Worm (Caenorhabditis elegans) whole organism, late embryonic: ENCODE results near the gene fbxa-39.
"Not testable (repeated sequence)": the region's sequence is repeated elsewhere in the genome, so short reads cannot be mapped to it uniquely, and the experiment has no call there.

Experiments used
- C08G9.2 ChIP-seq: sonication (generic microtip); optimal IDR thresholded peaks from 2 replicates; lab custom pipeline; 2016; ENCODE audit warnings: mild to moderate bottlenecking, missing genetic modification characterization, moderate library complexity, missing compliant biosample characterization
- K02D7.2 ChIP-seq: sonication (generic microtip); optimal IDR thresholded peaks from 2 replicates; lab custom pipeline; 2017; ENCODE audit warnings: mild to moderate bottlenecking, missing genetic modification characterization, missing compliant biosample characterization
- ama-1 ChIP-seq: fragments of 150-350 bp; optimal IDR thresholded peaks from 2 replicates; lab custom pipeline; 2014
- ceh-14 ChIP-seq: sonication (generic microtip); optimal IDR thresholded peaks from 2 replicates; lab custom pipeline; 2016; ENCODE audit warnings: missing genotype, missing genetic modification characterization, missing compliant biosample characterization
- ceh-18 ChIP-seq: sonication (generic microtip); optimal IDR thresholded peaks from 2 replicates; lab custom pipeline; 2016; ENCODE audit warnings: missing genetic modification characterization, missing compliant biosample characterization
- ceh-2 ChIP-seq: sonication (generic microtip); optimal IDR thresholded peaks from 2 replicates; lab custom pipeline; 2016; ENCODE audit warnings: missing genotype, missing genetic modification characterization, missing compliant biosample characterization
- ceh-30 ChIP-seq: fragments of 150-350 bp; optimal IDR thresholded peaks from 2 replicates; lab custom pipeline; 2014; ENCODE audit warnings: missing biosample characterization, missing genetic modification characterization
- ceh-31 ChIP-seq: sonication (generic microtip); optimal IDR thresholded peaks from 2 replicates; lab custom pipeline; 2016; ENCODE audit warnings: missing genetic modification characterization, missing compliant biosample characterization
- ceh-9 ChIP-seq: sonication (generic microtip); optimal IDR thresholded peaks from 2 replicates; lab custom pipeline; 2016; ENCODE audit warnings: mild to moderate bottlenecking, missing genetic modification characterization, inconsistent platforms, missing compliant biosample characterization
- che-1 ChIP-seq: sonication (generic microtip); optimal IDR thresholded peaks from 2 replicates; lab custom pipeline; 2016; ENCODE audit warnings: mild to moderate bottlenecking, missing genetic modification characterization, missing compliant biosample characterization
- dve-1 ChIP-seq: sonication (generic microtip); optimal IDR thresholded peaks from 2 replicates; lab custom pipeline; 2017; ENCODE audit warnings: antibody characterized with exemption, mild to moderate bottlenecking, missing genetic modification characterization, missing compliant biosample characterization
- elt-2 ChIP-seq: sonication (generic microtip); optimal IDR thresholded peaks from 2 replicates; lab custom pipeline; 2016; ENCODE audit warnings: missing genetic modification reagents, missing genetic modification characterization, missing compliant biosample characterization
- elt-4 ChIP-seq: sonication (generic microtip); optimal IDR thresholded peaks from 2 replicates; lab custom pipeline; 2016; ENCODE audit warnings: missing genetic modification characterization, missing compliant biosample characterization
- ets-4 ChIP-seq: sonication (generic microtip); optimal IDR thresholded peaks from 2 replicates; lab custom pipeline; 2016; ENCODE audit warnings: missing genetic modification characterization, missing compliant biosample characterization
- eyg-1 ChIP-seq: sonication (generic microtip); optimal IDR thresholded peaks from 2 replicates; lab custom pipeline; 2016; ENCODE audit warnings: missing genotype, missing genetic modification characterization, missing compliant biosample characterization
- fax-1 ChIP-seq: sonication (generic microtip); optimal IDR thresholded peaks from 2 replicates; lab custom pipeline; 2016; ENCODE audit warnings: missing genotype, missing genetic modification characterization, missing compliant biosample characterization
- fkh-10 ChIP-seq: fragments of 150-350 bp; optimal IDR thresholded peaks from 2 replicates; lab custom pipeline; 2014; ENCODE audit warnings: missing biosample characterization, missing genetic modification reagents, missing genetic modification characterization
- hlh-13 ChIP-seq: fragments of 200-800 bp; sonication (Bioruptor generic); optimal IDR thresholded peaks from 2 replicates; lab custom pipeline; 2018; ENCODE audit warnings: mild to moderate bottlenecking, missing genetic modification characterization, missing compliant biosample characterization
- hlh-15 ChIP-seq: sonication (generic microtip); optimal IDR thresholded peaks from 2 replicates; lab custom pipeline; 2016; ENCODE audit warnings: missing genetic modification characterization, missing compliant biosample characterization
- lim-6 ChIP-seq: sonication (generic microtip); optimal IDR thresholded peaks from 2 replicates; lab custom pipeline; 2016; ENCODE audit warnings: missing genetic modification characterization, missing compliant biosample characterization
- lin-11 ChIP-seq: fragments of 200-800 bp; sonication (Bioruptor generic); optimal IDR thresholded peaks from 2 replicates; lab custom pipeline; 2018; ENCODE audit warnings: mild to moderate bottlenecking, missing genetic modification characterization, missing compliant biosample characterization
- mec-3 ChIP-seq: sonication (generic microtip); optimal IDR thresholded peaks from 2 replicates; lab custom pipeline; 2016; ENCODE audit warnings: borderline replicate concordance, missing genetic modification characterization, missing compliant biosample characterization
- pag-3 ChIP-seq: sonication (generic microtip); optimal IDR thresholded peaks from 2 replicates; lab custom pipeline; 2016; ENCODE audit warnings: missing compliant biosample characterization, missing genetic modification characterization, borderline replicate concordance
- pat-9 ChIP-seq: fragments of 200-800 bp; sonication (Bioruptor generic); optimal IDR thresholded peaks from 2 replicates; lab custom pipeline; 2018; ENCODE audit warnings: mild to moderate bottlenecking, missing genetic modification characterization, moderate library complexity, missing compliant biosample characterization
- pha-2 ChIP-seq: sonication (generic microtip); optimal IDR thresholded peaks from 2 replicates; lab custom pipeline; 2017; ENCODE audit warnings: mild to moderate bottlenecking, missing genetic modification characterization, missing compliant biosample characterization
- pqm-1 ChIP-seq: sonication (generic microtip); optimal IDR thresholded peaks from 2 replicates; lab custom pipeline; 2016; ENCODE audit warnings: missing genetic modification characterization, missing compliant biosample characterization
- pros-1 ChIP-seq: fragments of 150-350 bp; optimal IDR thresholded peaks from 2 replicates; lab custom pipeline; 2014; ENCODE audit warnings: missing biosample characterization, missing genetic modification reagents, missing genetic modification characterization
- rnt-1 ChIP-seq: sonication (generic microtip); optimal IDR thresholded peaks from 2 replicates; lab custom pipeline; 2016; ENCODE audit warnings: missing genetic modification characterization, missing compliant biosample characterization
- sox-2 ChIP-seq: fragments of 200-800 bp; sonication (Bioruptor generic); IDR thresholded peaks from 2 replicates; pipeline ENCODE4 v1.3.6; 2022; ENCODE audit warnings: missing genetic modification reagents, missing genetic modification characterization, missing compliant biosample characterization
- sox-4 ChIP-seq: sonication (generic microtip); optimal IDR thresholded peaks from 2 replicates; lab custom pipeline; 2017; ENCODE audit warnings: mild to moderate bottlenecking, missing genetic modification characterization, inconsistent platforms, missing compliant biosample characterization
- tbx-7 ChIP-seq: sonication (generic microtip); optimal IDR thresholded peaks from 2 replicates; lab custom pipeline; 2016; ENCODE audit warnings: missing genotype, missing genetic modification characterization, missing compliant biosample characterization
- ttx-3 ChIP-seq: sonication (generic microtip); optimal IDR thresholded peaks from 2 replicates; lab custom pipeline; 2016; ENCODE audit warnings: missing genetic modification reagents, missing genetic modification characterization, missing compliant biosample characterization
- unc-55 ChIP-seq: sonication (generic microtip); optimal IDR thresholded peaks from 2 replicates; lab custom pipeline; 2017; ENCODE audit warnings: missing biosample characterization, missing genetic modification reagents, missing genetic modification characterization
- unc-86 ChIP-seq: sonication (generic microtip); optimal IDR thresholded peaks from 2 replicates; lab custom pipeline; 2016; ENCODE audit warnings: missing genetic modification characterization, missing compliant biosample characterization
- ztf-16 ChIP-seq: sonication (generic microtip); optimal IDR thresholded peaks from 2 replicates; lab custom pipeline; 2017; ENCODE audit warnings: missing genetic modification characterization, missing compliant biosample characterization

fbxa-39 gene

ce11 chrIII:2255522-2255921, 17.3 kb upstream of the fbxa-39 start, which contains the start of gene fbxa-71:
fbxa-71 (plus strand) TSS chrIII:2255822.
- TF ChIP-seq fkh-10 (GFP tag; lab: Kevin White, UChicago) = no peak
- no peak for TF ChIP-seq mec-3 (tag; lab: Kevin White, UChicago)
- TF ChIP-seq sox-4 (tag; lab: Kevin White, UChicago) = no peak
- no peak for TF ChIP-seq dve-1 (tag; lab: Kevin White, UChicago)
- no peak for TF ChIP-seq ceh-31 (tag; lab: Kevin White, UChicago)
- TF ChIP-seq elt-4 = no peak
- no peak for TF ChIP-seq ceh-2 (tag; lab: Kevin White, UChicago)

ce11 chrIII:2258863-2259262, 14.0 kb upstream of the fbxa-39 start, which contains the start of gene fbxa-43:
fbxa-43 (minus strand) TSS chrIII:2258963.
- no peak for TF ChIP-seq unc-86 (tag; lab: Kevin White, UChicago)
- TF ChIP-seq pag-3 = no peak
- no peak for TF ChIP-seq ceh-30 (tag; lab: Kevin White, UChicago)
- TF ChIP-seq pros-1 (tag; lab: Kevin White, UChicago) = no peak
- no peak for TF ChIP-seq pqm-1 (tag; lab: Kevin White, UChicago)
- no peak for TF ChIP-seq eyg-1 (tag; lab: Kevin White, UChicago)
- TF ChIP-seq unc-55 (GFP tag; lab: Kevin White, UChicago) = no peak
- no peak for TF ChIP-seq rnt-1
- TF ChIP-seq fkh-10 (GFP tag; lab: Kevin White, UChicago) = no peak
- TF ChIP-seq tbx-7 (tag; lab: Kevin White, UChicago) = no peak
- TF ChIP-seq ceh-14 (tag; lab: Kevin White, UChicago) = no peak
- TF ChIP-seq K02D7.2 (tag; lab: Kevin White, UChicago) = no peak
- no peak for TF ChIP-seq ceh-9 (tag; lab: Kevin White, UChicago)
- TF ChIP-seq che-1 (tag; lab: Kevin White, UChicago) = no peak
- no peak for TF ChIP-seq ets-4 (tag; lab: Kevin White, UChicago)
- TF ChIP-seq, all 69 proteins: peak for 0

DNA sequence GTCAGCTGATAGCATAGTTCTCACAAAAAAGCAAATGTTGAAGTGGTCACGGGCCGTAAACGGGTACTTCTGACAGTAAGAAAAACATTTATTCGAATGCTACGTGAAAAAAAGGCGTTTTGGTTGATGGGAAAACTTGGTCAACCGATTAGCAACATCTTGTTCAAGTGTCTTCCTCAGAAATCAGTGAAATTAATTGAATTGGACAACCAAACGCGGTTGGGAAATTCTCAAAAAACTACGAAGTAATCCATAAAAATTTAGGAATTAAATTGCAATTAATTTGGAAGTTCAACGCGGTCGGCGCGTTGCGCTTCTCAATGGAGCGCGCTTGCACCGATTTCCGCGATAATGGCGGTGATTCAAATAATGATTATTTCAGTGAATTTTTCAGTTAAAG, 13.5 kb upstream of the fbxa-39 start:
- TF ChIP-seq ztf-16 (tag; lab: Kevin White, UChicago) (no peak), hlh-13 (GFP tag; lab: Kevin White, UChicago) (no peak), pat-9 (no peak), ets-4 (tag; lab: Kevin White, UChicago) (no peak), sox-4 (tag; lab: Kevin White, UChicago) (no peak), elt-2 (tag; lab: Kevin White, UChicago) (no peak), unc-86 (tag; lab: Kevin White, UChicago) (no peak), ama-1 (lab: Kevin White, UChicago) (no peak), lim-6 (no peak), fax-1 (tag; lab: Kevin White, UChicago) (no peak), ceh-18 (tag; lab: Kevin White, UChicago) (no peak), hlh-15 (tag; lab: Kevin White, UChicago) (no peak), sox-2 (GFP tag; lab: Robert Waterston, UW) (no peak), ceh-14 (tag; lab: Kevin White, UChicago) (no peak), eyg-1 (tag; lab: Kevin White, UChicago) (no peak), ttx-3 (tag; lab: Kevin White, UChicago) (no peak), lin-11 (tag; lab: Kevin White, UChicago) (no peak), pha-2 (tag; lab: Kevin White, UChicago) (no peak)

DNA sequence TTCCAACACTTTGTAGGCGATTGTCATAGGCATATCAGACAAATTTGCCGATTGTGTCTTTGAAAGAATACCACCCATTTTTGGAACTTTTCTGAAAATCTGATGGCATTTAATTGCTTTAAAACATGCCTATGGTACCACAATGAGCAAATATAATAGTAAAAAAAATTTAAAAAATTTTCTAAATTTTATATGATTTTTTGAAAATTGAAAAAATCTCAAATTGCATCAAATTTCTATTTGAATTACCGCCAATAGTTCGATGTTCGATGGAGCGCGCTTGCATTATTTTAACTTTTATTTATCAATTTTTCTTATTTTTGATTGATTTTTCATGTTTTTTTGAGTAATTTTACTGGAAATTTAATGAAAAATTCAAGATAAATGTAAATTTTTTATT, 11.5 kb upstream of the fbxa-39 start, which contains the start of gene fbxa-42:
TSS of gene fbxa-42 (minus strand) at position 101 of the 400 bp plus-strand sequence.
- TF ChIP-seq rnt-1; ceh-30 (tag; lab: Kevin White, UChicago); C08G9.2: not testable (repeated sequence)
